Worm (Caenorhabditis elegans): ENCODE data around the gene cpi-1.

cpi-1 gene

ce11 chrIV:6048462-6048861 is 45.0 kb downstream of the cpi-1 start:
- TF ChIP-seq him-1 (tag; optimal IDR thresholded peaks at IDR 0.05) = no peak
- no peak for TF ChIP-seq W03F9.2 (tag; optimal IDR thresholded peaks at IDR 0.05)
- no peak for TF ChIP-seq dao-5 (tag; optimal IDR thresholded peaks at IDR 0.05)

- TF ChIP-seq him-1 (tag; optimal IDR thresholded peaks at IDR 0.05) = no peak
- TF ChIP-seq dao-5 (tag; optimal IDR thresholded peaks at IDR 0.05) = no peak
- no peak for TF ChIP-seq W03F9.2 (tag; optimal IDR thresholded peaks at IDR 0.05)
These were observed 46.2 kb downstream of the cpi-1 start for ce11 chrIV:6047164-6047727.

All from whole organism, L4/young adult.